Worm (Caenorhabditis elegans): ENCODE measurements around the gene pitr-3.

pitr-3 gene

ce11 chrV:9124180-9124579 is 17.0 kb downstream of the pitr-3 start, which contains the start of gene F21C10.6:
TSS of gene F21C10.6 (plus strand) at chrV:9124480.
- TF ChIP-seq zip-4 (GFP tag; optimal IDR thresholded peaks at IDR 0.05) (no peak), ztf-11 (tag; optimal IDR thresholded peaks at IDR 0.05) (no peak), lin-14 (GFP tag; optimal IDR thresholded peaks at IDR 0.05) (no peak), fos-1 (tag; optimal IDR thresholded peaks at IDR 0.05) (no peak), snpc-4 (tag; optimal IDR thresholded peaks at IDR 0.05) (no peak), C34B4.2 (tag; optimal IDR thresholded peaks at IDR 0.05) (no peak), unc-86 (tag; optimal IDR thresholded peaks at IDR 0.05) (no peak), unc-98 (GFP tag; IDR thresholded peaks at IDR 0.05) (no peak), rnt-1 (tag; optimal IDR thresholded peaks at IDR 0.05) (no peak), Y116A8C.19 (tag; optimal IDR thresholded peaks at IDR 0.05; ENCODE audit: borderline replicate concordance) (no peak), elt-3 (tag; optimal IDR thresholded peaks at IDR 0.05) (no peak), isw-1 (GFP tag; IDR thresholded peaks at IDR 0.05) (no peak), hlh-17 (GFP tag; optimal IDR thresholded peaks at IDR 0.05; ENCODE audit: borderline replicate concordance) (no peak), blmp-1 (tag; optimal IDR thresholded peaks at IDR 0.05) (no peak), swsn-7 (tag; optimal IDR thresholded peaks at IDR 0.05) (no peak), zag-1 (tag; optimal IDR thresholded peaks at IDR 0.05) (no peak), ces-1 (GFP tag; optimal IDR thresholded peaks at IDR 0.05) (no peak)

- TF ChIP-seq efl-1 (optimal IDR thresholded peaks at IDR 0.05) (no peak), efl-1 (GFP tag; optimal IDR thresholded peaks at IDR 0.05 in 1 of 2) (no peak), ceh-88 (GFP tag; IDR thresholded peaks at IDR 0.05) (no peak), blmp-1 (tag; optimal IDR thresholded peaks at IDR 0.05) (no peak), C04F5.9 (tag; optimal IDR thresholded peaks at IDR 0.05) (no peak), fkh-4 (tag; optimal IDR thresholded peaks at IDR 0.05; ENCODE audit: borderline replicate concordance) (no peak), ceh-63 (GFP tag; optimal IDR thresholded peaks at IDR 0.05) (no peak), egl-13 (tag; optimal IDR thresholded peaks at IDR 0.05) (no peak)
Measured at ce11 chrV:9123186-9123585, 18.0 kb downstream of the pitr-3 start, which contains the start of gene F21C10.11. TSS of gene F21C10.11 (plus strand) at chrV:9123486.

- TF ChIP-seq skn-1 (tag; optimal IDR thresholded peaks at IDR 0.05) = no peak
- no peak for TF ChIP-seq lin-13 (GFP tag; optimal IDR thresholded peaks at IDR 0.05)
- TF ChIP-seq efl-1 (optimal IDR thresholded peaks at IDR 0.05) = no peak
- TF ChIP-seq efl-1 (GFP tag; optimal IDR thresholded peaks at IDR 0.05 in 1 of 2) = peak in 1 of 2 experiments; percentile 52
- TF ChIP-seq nhr-11 (tag; optimal IDR thresholded peaks at IDR 0.05) = no peak
Measured at ce11 chrV:9122004-9122403, 19.2 kb downstream of the pitr-3 start, which contains the start of gene F21C10.13. TSS of gene F21C10.13 (plus strand) at chrV:9122304.

- TF ChIP-seq snpc-4 (tag; optimal IDR thresholded peaks at IDR 0.05) = no peak
- no peak for TF ChIP-seq unc-86 (tag; optimal IDR thresholded peaks at IDR 0.05)
- TF ChIP-seq blmp-1 (tag; optimal IDR thresholded peaks at IDR 0.05) = no peak
- TF ChIP-seq lin-13 (GFP tag; optimal IDR thresholded peaks at IDR 0.05) = no peak
- TF ChIP-seq ceh-8 (GFP tag; optimal IDR thresholded peaks at IDR 0.05) = no peak
- TF ChIP-seq zag-1 (tag; optimal IDR thresholded peaks at IDR 0.05) = no peak
Measured at ce11 chrV:9112467-9112866, 28.7 kb downstream of the pitr-3 start, which contains the start of gene F21C10.7. TSS of gene F21C10.7 (plus strand) at chrV:9112767.

- no peak for TF ChIP-seq unc-30 (tag; optimal IDR thresholded peaks at IDR 0.05)
- TF ChIP-seq ceh-8 (GFP tag; optimal IDR thresholded peaks at IDR 0.05) = no peak
- TF ChIP-seq ets-5 (GFP tag; IDR thresholded peaks at IDR 0.05) = no peak
- TF ChIP-seq sox-4 (tag; optimal IDR thresholded peaks at IDR 0.05) = no peak
- no peak for TF ChIP-seq snpc-4 (tag; optimal IDR thresholded peaks at IDR 0.05)
- no peak for TF ChIP-seq sptf-1 (tag; optimal IDR thresholded peaks at IDR 0.05)
- TF ChIP-seq ces-1 (GFP tag; optimal IDR thresholded peaks at IDR 0.05) = no peak
- TF ChIP-seq zip-4 (GFP tag; optimal IDR thresholded peaks at IDR 0.05) = no peak
- TF ChIP-seq nhr-84 (tag; optimal IDR thresholded peaks at IDR 0.05) = no peak
- no peak for TF ChIP-seq nhr-76 (tag; optimal IDR thresholded peaks at IDR 0.05)
- peak; percentile 9 for TF ChIP-seq rnt-1 (tag; optimal IDR thresholded peaks at IDR 0.05)
- no peak for TF ChIP-seq mef-2 (tag; optimal IDR thresholded peaks at IDR 0.05)
- TF ChIP-seq lin-14 (GFP tag; optimal IDR thresholded peaks at IDR 0.05) = peak; percentile 76
Measured at ce11 chrV:9111957-9112356, 29.2 kb downstream of the pitr-3 start.
